Worm (Caenorhabditis elegans) whole organism, L2 larva: ENCODE measurements around the gene Y38F1A.2.

Source experiments
- C34F6.9 ChIP-seq: fragments of 150-350 bp; optimal IDR thresholded peaks from 2 replicates; lab custom pipeline; 2014; ENCODE audit warnings: missing biosample characterization, missing genetic modification characterization
- F13H6.1 ChIP-seq: sonication (generic microtip); optimal IDR thresholded peaks from 2 replicates; lab custom pipeline; 2016; ENCODE audit warnings: missing genetic modification characterization, missing compliant biosample characterization
- R02D3.7 ChIP-seq: fragments of 150-350 bp; optimal IDR thresholded peaks from 2 replicates; lab custom pipeline; 2014; ENCODE audit warnings: missing biosample characterization, missing genetic modification characterization
- Y55F3AM.14 ChIP-seq: fragments of 200-800 bp; sonication (Bioruptor generic); optimal IDR thresholded peaks from 2 replicates; lab custom pipeline; 2018; ENCODE audit warnings: mild to moderate bottlenecking, missing genetic modification characterization, missing compliant biosample characterization
- ZK546.5 ChIP-seq: sonication (generic microtip); optimal IDR thresholded peaks from 2 replicates; lab custom pipeline; 2017; ENCODE audit warnings: missing biosample characterization, missing genetic modification characterization
- alr-1 ChIP-seq: fragments of 150-350 bp; optimal IDR thresholded peaks from 2 replicates; lab custom pipeline; 2014; ENCODE audit warnings: missing biosample characterization, missing genetic modification characterization
- aly-2 ChIP-seq: fragments of 150-350 bp; optimal IDR thresholded peaks from 2 replicates; lab custom pipeline; 2014; ENCODE audit warnings: missing biosample characterization, missing genetic modification characterization
- ama-1 ChIP-seq: fragments of 150-350 bp; optimal IDR thresholded peaks from 2 replicates; lab custom pipeline; 2018; ENCODE audit warnings: inconsistent platforms
- blmp-1 ChIP-seq: sonication (generic microtip); optimal IDR thresholded peaks from 2 replicates; lab custom pipeline; 2017; ENCODE audit warnings: missing genetic modification characterization, mild to moderate bottlenecking, missing compliant biosample characterization, antibody characterized with exemption, moderate library complexity; ENCODE audit not compliant: insufficient read depth
- ceh-16 ChIP-seq: fragments of 150-350 bp; optimal IDR thresholded peaks from 2 replicates; lab custom pipeline; 2014; ENCODE audit warnings: missing biosample characterization, missing genetic modification characterization
- ceh-82 ChIP-seq: fragments of 150-350 bp; optimal IDR thresholded peaks from 2 replicates; lab custom pipeline; 2014; ENCODE audit warnings: missing biosample characterization, missing genetic modification characterization
- crh-2 ChIP-seq: sonication (generic microtip); optimal IDR thresholded peaks from 2 replicates; lab custom pipeline; 2017; ENCODE audit warnings: missing biosample characterization, missing genetic modification characterization
- dmd-4 ChIP-seq: sonication (generic microtip); optimal IDR thresholded peaks from 2 replicates; lab custom pipeline; 2017; ENCODE audit warnings: missing biosample characterization, missing genetic modification characterization
- egl-27 ChIP-seq: sonication (generic microtip); optimal IDR thresholded peaks from 3 replicates; lab custom pipeline; 2017; ENCODE audit warnings: missing biosample characterization, missing genetic modification reagents, missing genetic modification characterization
- elt-1 ChIP-seq: fragments of 150-350 bp; optimal IDR thresholded peaks from 2 replicates; lab custom pipeline; 2014; ENCODE audit warnings: missing biosample characterization, missing genetic modification characterization
- elt-3 ChIP-seq: sonication (generic microtip); optimal IDR thresholded peaks from 2 replicates; lab custom pipeline; 2017; ENCODE audit warnings: missing biosample characterization, missing genetic modification characterization
- fos-1 ChIP-seq: fragments of 150-350 bp; optimal IDR thresholded peaks from 2 replicates; lab custom pipeline; 2014; ENCODE audit warnings: missing biosample characterization, missing genetic modification characterization
- gmeb-1 ChIP-seq: fragments of 150-350 bp; optimal IDR thresholded peaks from 2 replicates; lab custom pipeline; 2014; ENCODE audit warnings: missing biosample characterization, missing genetic modification characterization
- lin-11 ChIP-seq: fragments of 150-350 bp; sonication (generic microtip); optimal IDR thresholded peaks from 2 replicates; lab custom pipeline; 2014; ENCODE audit warnings: missing biosample characterization, missing genetic modification characterization, inconsistent platforms, mixed read lengths
- lin-13 ChIP-seq: fragments of 150-350 bp; optimal IDR thresholded peaks from 2 replicates; lab custom pipeline; 2014; ENCODE audit warnings: missing biosample characterization, missing genetic modification reagents, missing genetic modification characterization
- lin-39 ChIP-seq: fragments of 150-350 bp; optimal IDR thresholded peaks from 2 replicates; lab custom pipeline; 2014; ENCODE audit warnings: missing biosample characterization, missing genetic modification reagents, missing genetic modification characterization
- lsy-2 ChIP-seq, 2 experiments: fragments of 150-350 bp in 1 of 2; sonication (generic microtip) in 1 of 2; optimal IDR thresholded peaks; 2 replicates each; lab custom pipeline; 2014 to 2017; ENCODE audit warnings: missing biosample characterization in 2 of 2, missing genetic modification characterization in 2 of 2
- mab-5 ChIP-seq: fragments of 150-350 bp; optimal IDR thresholded peaks from 2 replicates; lab custom pipeline; 2014; ENCODE audit warnings: missing biosample characterization, missing genetic modification characterization
- mbf-1 ChIP-seq: sonication (generic microtip); optimal IDR thresholded peaks from 2 replicates; lab custom pipeline; 2017; ENCODE audit warnings: missing biosample characterization, missing genetic modification characterization
- mdl-1 ChIP-seq, 2 experiments: fragments of 150-350 bp in 1 of 2; sonication (generic microtip) in 1 of 2; optimal IDR thresholded peaks; 2 replicates each; lab custom pipeline; 2017; ENCODE audit warnings: missing biosample characterization in 2 of 2, missing genetic modification characterization in 2 of 2
- nhr-10 ChIP-seq: sonication (generic microtip); optimal IDR thresholded peaks from 2 replicates; lab custom pipeline; 2017; ENCODE audit warnings: missing biosample characterization, missing genetic modification characterization
- nhr-11 ChIP-seq: fragments of 150-350 bp; optimal IDR thresholded peaks from 2 replicates; lab custom pipeline; 2014; ENCODE audit warnings: missing biosample characterization, missing genetic modification characterization
- nhr-12 ChIP-seq: fragments of 150-350 bp; optimal IDR thresholded peaks from 2 replicates; lab custom pipeline; 2014; ENCODE audit warnings: missing biosample characterization, missing genetic modification characterization
- nhr-129 ChIP-seq: fragments of 150-350 bp; optimal IDR thresholded peaks from 2 replicates; lab custom pipeline; 2014; ENCODE audit warnings: missing biosample characterization, missing genetic modification characterization
- nhr-21 ChIP-seq: fragments of 150-350 bp; optimal IDR thresholded peaks from 2 replicates; lab custom pipeline; 2014; ENCODE audit warnings: missing biosample characterization, missing genetic modification characterization
- nhr-23 ChIP-seq: fragments of 150-350 bp; optimal IDR thresholded peaks from 2 replicates; lab custom pipeline; 2014; ENCODE audit warnings: missing biosample characterization, missing genetic modification reagents, missing genetic modification characterization
- nhr-237 ChIP-seq: fragments of 150-350 bp; optimal IDR thresholded peaks from 2 replicates; lab custom pipeline; 2014; ENCODE audit warnings: missing biosample characterization, missing genetic modification characterization
- nhr-25 ChIP-seq: fragments of 150-350 bp; sonication (generic microtip); optimal IDR thresholded peaks from 3 replicates; lab custom pipeline; 2014; ENCODE audit warnings: missing biosample characterization, missing genetic modification characterization
- nhr-6 ChIP-seq: fragments of 150-350 bp; optimal IDR thresholded peaks from 2 replicates; lab custom pipeline; 2014; ENCODE audit warnings: missing biosample characterization, missing genetic modification characterization
- nhr-77 ChIP-seq: fragments of 150-350 bp; optimal IDR thresholded peaks from 2 replicates; lab custom pipeline; 2014; ENCODE audit warnings: missing biosample characterization, missing genetic modification characterization
- peb-1 ChIP-seq: fragments of 150-350 bp; optimal IDR thresholded peaks from 2 replicates; lab custom pipeline; 2014; ENCODE audit warnings: missing biosample characterization, missing genetic modification characterization
- skn-1 ChIP-seq: sonication (generic microtip); optimal IDR thresholded peaks from 2 replicates; lab custom pipeline; 2017; ENCODE audit warnings: missing biosample characterization, missing genetic modification characterization
- sma-3 ChIP-seq: sonication (generic microtip); optimal IDR thresholded peaks from 2 replicates; lab custom pipeline; 2016; ENCODE audit warnings: missing genetic modification reagents, missing genetic modification characterization, missing compliant biosample characterization
- sma-9 ChIP-seq, 2 experiments: fragments of 150-350 bp in 1 of 2; sonication (generic microtip) in 1 of 2; optimal IDR thresholded peaks; 2 replicates each; lab custom pipeline; 2014 to 2016; ENCODE audit warnings: missing genetic modification characterization in 2 of 2, mild to moderate bottlenecking in 1 of 2, missing biosample characterization in 1 of 2, missing compliant biosample characterization in 1 of 2, missing genetic modification reagents in 1 of 2, moderate library complexity in 1 of 2
- snpc-4 ChIP-seq: fragments of 150-350 bp; optimal IDR thresholded peaks from 2 replicates; lab custom pipeline; 2014; ENCODE audit warnings: missing biosample characterization, missing genetic modification characterization
- unc-39 ChIP-seq: fragments of 150-350 bp; optimal IDR thresholded peaks from 2 replicates; lab custom pipeline; 2014; ENCODE audit warnings: missing biosample characterization, missing genetic modification characterization
- unc-55 ChIP-seq: fragments of 150-350 bp; sonication (generic microtip); optimal IDR thresholded peaks from 3 replicates; lab custom pipeline; 2014; ENCODE audit warnings: missing biosample characterization, missing genetic modification reagents, missing genetic modification characterization
- unc-62 ChIP-seq: fragments of 150-350 bp; optimal IDR thresholded peaks from 2 replicates; lab custom pipeline; 2014; ENCODE audit warnings: missing biosample characterization, missing genetic modification reagents, missing genetic modification characterization
- zag-1 ChIP-seq: fragments of 150-350 bp; optimal IDR thresholded peaks from 2 replicates; lab custom pipeline; 2014; ENCODE audit warnings: missing biosample characterization, missing genetic modification characterization
- ztf-11 ChIP-seq: sonication (generic microtip); optimal IDR thresholded peaks from 2 replicates; lab custom pipeline; 2017; ENCODE audit warnings: missing biosample characterization, missing genetic modification characterization

Y38F1A.2 gene

DNA sequence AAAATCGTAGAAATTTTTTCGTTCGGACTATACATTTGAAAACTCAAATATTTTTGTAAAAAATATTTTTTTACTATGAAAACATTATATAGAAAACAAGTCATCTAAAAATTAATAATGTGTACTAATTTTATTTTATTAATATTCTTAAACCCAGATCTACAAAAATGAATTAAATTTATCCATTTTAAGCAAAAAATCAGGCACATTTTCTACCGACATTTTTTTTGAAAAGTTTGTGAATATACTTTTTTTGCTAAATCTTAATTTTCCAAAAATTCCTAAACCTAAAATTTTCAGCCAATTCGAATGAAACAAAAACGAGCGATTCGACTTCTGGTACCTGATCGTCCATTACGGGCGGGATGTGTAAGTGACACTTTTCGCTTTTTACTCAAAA lies 15.0 kb upstream of the Y38F1A.2 start, which contains the start of gene arrd-10:
TSS of gene arrd-10 (plus strand) at position 301 of the 400 bp plus-strand sequence.
- TF ChIP-seq mdl-1 (tag; optimal IDR thresholded peaks at IDR 0.05; lab: Kevin White, UChicago): no peak
- TF ChIP-seq alr-1 (tag; lab: Kevin White, UChicago): no peak
- no peak for TF ChIP-seq mab-5 (tag; lab: Kevin White, UChicago)
- no peak for TF ChIP-seq snpc-4
- TF ChIP-seq nhr-25 (tag; lab: Kevin White, UChicago): no peak
- TF ChIP-seq fos-1 (tag; lab: Kevin White, UChicago): no peak
- TF ChIP-seq ceh-16 (tag; lab: Kevin White, UChicago): no peak
- no peak for TF ChIP-seq sma-3 (GFP tag; lab: Kevin White, UChicago)
- no peak for TF ChIP-seq ceh-82 (tag; lab: Kevin White, UChicago)
- no peak for TF ChIP-seq unc-55
- no peak for TF ChIP-seq nhr-21
- TF ChIP-seq nhr-11: no peak
- no peak for TF ChIP-seq sma-9 (GFP tag; optimal IDR thresholded peaks at IDR 0.05; lab: Kevin White, UChicago)
- TF ChIP-seq sma-9 (tag; optimal IDR thresholded peaks at IDR 0.05; lab: Kevin White, UChicago): no peak
- TF ChIP-seq skn-1: no peak
- TF ChIP-seq unc-39 (tag; lab: Kevin White, UChicago): no peak
- no peak for TF ChIP-seq elt-3 (tag; lab: Kevin White, UChicago)
- TF ChIP-seq lin-13 (GFP tag; lab: Kevin White, UChicago): no peak
- TF ChIP-seq lin-39 (tag; lab: Kevin White, UChicago): no peak
- TF ChIP-seq blmp-1 (tag; lab: Kevin White, UChicago): no peak

DNA sequence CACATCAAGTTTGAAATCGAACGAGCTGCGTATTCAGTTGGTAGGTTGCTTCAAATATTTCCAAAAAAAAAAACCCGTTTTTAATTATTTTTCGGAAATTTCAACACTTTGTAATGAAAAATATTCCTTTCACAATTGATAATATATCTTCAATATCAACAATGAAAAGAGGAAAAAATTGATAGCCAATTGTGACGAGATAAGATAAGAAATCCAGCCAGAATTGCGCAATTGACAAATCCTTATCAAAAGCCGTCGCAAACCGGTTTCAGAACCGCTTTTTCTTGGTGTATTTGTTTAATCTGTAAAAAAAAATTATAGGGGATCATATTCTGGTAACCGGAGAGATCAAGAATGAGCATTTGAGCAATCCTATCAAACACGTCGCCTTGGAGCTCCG lies 12.3 kb upstream of the Y38F1A.2 start:
- TF ChIP-seq mbf-1 (no peak), lsy-2 (tag; optimal IDR thresholded peaks at IDR 0.05; lab: Kevin White, UChicago) (no peak), ceh-82 (tag; lab: Kevin White, UChicago) (no peak), nhr-10 (tag; lab: Kevin White, UChicago) (no peak), ama-1 (lab: Kevin White, UChicago) (no peak), nhr-77 (tag; lab: Kevin White, UChicago) (no peak), unc-62 (no peak), nhr-6 (no peak), peb-1 (no peak), lin-13 (GFP tag; lab: Kevin White, UChicago) (no peak), crh-2 (no peak), ceh-16 (tag; lab: Kevin White, UChicago) (no peak), nhr-129 (tag; lab: Kevin White, UChicago) (no peak), ZK546.5 (tag; lab: Kevin White, UChicago) (no peak), mab-5 (tag; lab: Kevin White, UChicago) (no peak), mdl-1 (tag; optimal IDR thresholded peaks at IDR 0.05; lab: Kevin White, UChicago) (no peak)

- TF ChIP-seq lin-13 (GFP tag; lab: Kevin White, UChicago) (peak; percentile 90), lin-11 (tag; lab: Kevin White, UChicago) (peak; percentile 88), C34F6.9 (peak; percentile 59), egl-27 (peak; percentile 85), elt-1 (tag; lab: Kevin White, UChicago) (no peak), nhr-12 (no peak), Y55F3AM.14 (GFP tag; lab: Kevin White, UChicago) (peak; percentile 89), fos-1 (tag; lab: Kevin White, UChicago) (peak; percentile 70), ztf-11 (tag; lab: Kevin White, UChicago) (no peak), crh-2 (peak; percentile 92), nhr-23 (no peak), gmeb-1 (tag; lab: Kevin White, UChicago) (peak; percentile 82), R02D3.7 (peak; percentile 24), sma-9 (GFP tag; optimal IDR thresholded peaks at IDR 0.05; lab: Kevin White, UChicago) (peak; percentile 88), sma-9 (tag; optimal IDR thresholded peaks at IDR 0.05; lab: Kevin White, UChicago) (no peak), aly-2 (no peak), sma-3 (GFP tag; lab: Kevin White, UChicago) (peak; percentile 97), nhr-77 (tag; lab: Kevin White, UChicago) (peak; percentile 63), mdl-1 (tag; optimal IDR thresholded peaks at IDR 0.05; lab: Kevin White, UChicago) (peak; percentile 87 to 91), unc-55 (peak; percentile 74), ama-1 (lab: Kevin White, UChicago) (peak; percentile 100), nhr-10 (tag; lab: Kevin White, UChicago) (peak; percentile 84), ceh-82 (tag; lab: Kevin White, UChicago) (peak; percentile 60), F13H6.1 (tag; lab: Kevin White, UChicago) (peak; percentile 94), nhr-129 (tag; lab: Kevin White, UChicago) (peak; percentile 87), lsy-2 (tag; optimal IDR thresholded peaks at IDR 0.05; lab: Kevin White, UChicago) (peak; percentile 81 to 85), mab-5 (tag; lab: Kevin White, UChicago) (peak; percentile 36), alr-1 (tag; lab: Kevin White, UChicago) (no peak), elt-3 (tag; lab: Kevin White, UChicago) (no peak), mbf-1 (no peak), dmd-4 (tag; lab: Kevin White, UChicago) (no peak), blmp-1 (tag; lab: Kevin White, UChicago) (peak; percentile 62), nhr-25 (tag; lab: Kevin White, UChicago) (peak; percentile 89), nhr-11 (peak; percentile 20), zag-1 (peak; percentile 78), snpc-4 (peak; percentile 99), peb-1 (no peak), nhr-237 (tag; lab: Kevin White, UChicago) (peak; percentile 70), nhr-6 (peak; percentile 74), unc-62 (no peak)
Observed at ce11 chrII:12944587-12945126, 10.1 kb upstream of the Y38F1A.2 start.
